Worm (Caenorhabditis elegans) whole organism, mixed stage, embryonic: ENCODE measurements around the gene srd-45.

ENCODE experiments used
- cnd-1 ChIP-seq: fragments of 200-800 bp; sonication (Bioruptor generic); optimal IDR thresholded peaks from 2 replicates; lab custom pipeline; 2018; ENCODE audit warnings: mild to moderate bottlenecking, missing genetic modification characterization, missing compliant biosample characterization
- elt-3 ChIP-seq: fragments of 150-350 bp; optimal IDR thresholded peaks from 2 replicates; lab custom pipeline; 2014; ENCODE audit warnings: missing biosample characterization, missing genetic modification characterization
- flh-1 ChIP-seq: fragments of 200-800 bp; sonication (Bioruptor generic); optimal IDR thresholded peaks from 2 replicates; lab custom pipeline; 2018; ENCODE audit warnings: mild to moderate bottlenecking, missing genetic modification characterization, moderate library complexity, missing compliant biosample characterization
- lin-13 ChIP-seq: fragments of 150-350 bp; optimal IDR thresholded peaks from 2 replicates; lab custom pipeline; 2014; ENCODE audit warnings: missing biosample characterization, missing genetic modification characterization
- lin-32 ChIP-seq: fragments of 200-800 bp; sonication (Bioruptor generic); optimal IDR thresholded peaks from 2 replicates; lab custom pipeline; 2018; ENCODE audit warnings: mild to moderate bottlenecking, missing genetic modification characterization, missing compliant biosample characterization
- mab-5 ChIP-seq: fragments of 150-350 bp; optimal IDR thresholded peaks from 2 replicates; lab custom pipeline; 2014; ENCODE audit warnings: missing biosample characterization, missing genetic modification characterization
- nhr-12 ChIP-seq: fragments of 150-350 bp; optimal IDR thresholded peaks from 2 replicates; lab custom pipeline; 2014; ENCODE audit warnings: missing biosample characterization, missing genetic modification characterization
- nhr-237 ChIP-seq: fragments of 150-350 bp; optimal IDR thresholded peaks from 2 replicates; lab custom pipeline; 2014; ENCODE audit warnings: missing biosample characterization, missing genetic modification characterization
- nhr-28 ChIP-seq: fragments of 150-350 bp; optimal IDR thresholded peaks from 2 replicates; lab custom pipeline; 2014; ENCODE audit warnings: missing biosample characterization, missing genetic modification characterization
- nhr-76 ChIP-seq: sonication (generic microtip); optimal IDR thresholded peaks from 2 replicates; lab custom pipeline; 2017; ENCODE audit warnings: missing biosample characterization, missing genetic modification characterization
- snpc-4 ChIP-seq: fragments of 150-350 bp; optimal IDR thresholded peaks from 2 replicates; lab custom pipeline; 2014; ENCODE audit warnings: missing biosample characterization, missing genetic modification characterization
- ztf-11 ChIP-seq: fragments of 150-350 bp; optimal IDR thresholded peaks from 2 replicates; lab custom pipeline; 2014; ENCODE audit warnings: missing biosample characterization, missing genetic modification characterization

- TF ChIP-seq cnd-1 (tag; lab: Kevin White, UChicago): no peak
- TF ChIP-seq flh-1 (GFP tag; lab: Kevin White, UChicago): no peak
- TF ChIP-seq nhr-12 (tag; lab: Kevin White, UChicago): no peak
- TF ChIP-seq nhr-76 (tag; lab: Kevin White, UChicago): no peak
- no peak for TF ChIP-seq nhr-28 (tag; lab: Kevin White, UChicago)
- TF ChIP-seq lin-32 (GFP tag; lab: Kevin White, UChicago): no peak
- TF ChIP-seq nhr-237 (tag; lab: Kevin White, UChicago): no peak
- no peak for TF ChIP-seq elt-3 (tag; lab: Kevin White, UChicago)
- no peak for TF ChIP-seq lin-13 (tag; lab: Kevin White, UChicago)
- TF ChIP-seq mab-5: no peak
- no peak for TF ChIP-seq snpc-4 (tag; lab: Kevin White, UChicago)
- no peak for TF ChIP-seq ztf-11 (tag; lab: Kevin White, UChicago)
Measured at ce11 chrX:12280477-12280876, 48.3 kb upstream of the srd-45 start, which contains the start of gene C04B4.1.
